Fruit fly (Drosophila melanogaster): ENCODE data around the gene gpp.

- no peak for TF ChIP-seq EcR (GFP tag; optimal IDR thresholded peaks at IDR 0.05)
- no peak for TF ChIP-seq CG9948 (tag; optimal IDR thresholded peaks at IDR 0.05)
- no peak for TF ChIP-seq Pif1B (GFP tag; optimal IDR thresholded peaks at IDR 0.05)
- no peak for TF ChIP-seq CG8159 (tag; optimal IDR thresholded peaks at IDR 0.05)
- no peak for TF ChIP-seq Snoo (tag; optimal IDR thresholded peaks at IDR 0.05)
- no peak for TF ChIP-seq CG10348 (GFP tag; IDR thresholded peaks at IDR 0.05)
- no peak for TF ChIP-seq CG15710 (tag; optimal IDR thresholded peaks at IDR 0.05)
- no peak for TF ChIP-seq Pif1A (GFP tag; optimal IDR thresholded peaks at IDR 0.05)
- no peak for TF ChIP-seq CG17806 (tag; optimal IDR thresholded peaks at IDR 0.05)
- TF ChIP-seq CG13204 (GFP tag; optimal IDR thresholded peaks at IDR 0.05): no peak
- TF ChIP-seq fd96Ca (GFP tag; IDR thresholded peaks at IDR 0.05): no peak
Measured at dm6 chr3R:6403674-6404073, 3.0 kb upstream of the gpp start.
